Worm (Caenorhabditis elegans): ENCODE data around the gene C49G7.7.

Gene C49G7.7

DNA sequence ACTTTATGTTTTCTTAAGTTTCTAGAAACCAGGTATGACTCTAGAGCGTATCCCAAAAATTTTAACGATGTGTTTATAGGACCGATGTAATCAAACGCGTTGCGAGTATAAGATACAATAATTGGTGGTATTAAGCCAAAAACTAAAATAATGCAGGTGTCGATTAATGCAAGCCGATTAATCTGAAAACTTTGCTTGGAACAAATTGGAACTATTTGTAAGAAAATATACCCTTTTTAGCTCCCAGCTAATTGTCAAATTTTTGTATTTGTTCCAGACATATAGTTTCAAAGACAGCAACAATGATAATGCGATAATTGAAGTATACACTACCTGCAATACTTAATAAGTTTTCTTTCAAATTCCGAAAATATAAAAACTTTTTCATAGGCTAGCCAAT, 47.0 kb downstream of the C49G7.7 start, which contains the start of gene srh-211:
srh-211 (minus strand) TSS at position 101 of the 400 bp plus-strand sequence.
- no peak for TF ChIP-seq ceh-45 (GFP tag; IDR thresholded peaks at IDR 0.05)
- TF ChIP-seq hlh-8 (tag; optimal IDR thresholded peaks at IDR 0.05): no peak
- no peak for TF ChIP-seq elt-4 (tag; optimal IDR thresholded peaks at IDR 0.05)
- TF ChIP-seq ceh-31 (tag; optimal IDR thresholded peaks at IDR 0.05): no peak
- no peak for TF ChIP-seq pha-4 (tag; optimal IDR thresholded peaks at IDR 0.05)
- TF ChIP-seq gmeb-2 (tag; optimal IDR thresholded peaks at IDR 0.05): no peak
- no peak for TF ChIP-seq tbx-7 (tag; optimal IDR thresholded peaks at IDR 0.05)
- TF ChIP-seq tbx-2 (tag; optimal IDR thresholded peaks at IDR 0.05): no peak
- TF ChIP-seq unc-3 (GFP tag; conservative IDR thresholded peaks at IDR 0.05): no peak
- no peak for TF ChIP-seq unc-3 (tag; optimal IDR thresholded peaks at IDR 0.05)
- no peak for TF ChIP-seq K09A11.1 (tag; optimal IDR thresholded peaks at IDR 0.05; ENCODE audit: insufficient read depth)
- TF ChIP-seq hlh-15 (tag; optimal IDR thresholded peaks at IDR 0.05): no peak
- no peak for TF ChIP-seq zip-5 (tag; optimal IDR thresholded peaks at IDR 0.05)
- no peak for TF ChIP-seq K02D7.2 (tag; optimal IDR thresholded peaks at IDR 0.05)
- TF ChIP-seq ceh-48 (tag; optimal IDR thresholded peaks at IDR 0.05): no peak
- no peak for TF ChIP-seq ceh-19 (GFP tag; optimal IDR thresholded peaks at IDR 0.05)
- TF ChIP-seq ceh-24 (tag; optimal IDR thresholded peaks at IDR 0.05): no peak
- TF ChIP-seq rnt-1 (tag; optimal IDR thresholded peaks at IDR 0.05): no peak

DNA sequence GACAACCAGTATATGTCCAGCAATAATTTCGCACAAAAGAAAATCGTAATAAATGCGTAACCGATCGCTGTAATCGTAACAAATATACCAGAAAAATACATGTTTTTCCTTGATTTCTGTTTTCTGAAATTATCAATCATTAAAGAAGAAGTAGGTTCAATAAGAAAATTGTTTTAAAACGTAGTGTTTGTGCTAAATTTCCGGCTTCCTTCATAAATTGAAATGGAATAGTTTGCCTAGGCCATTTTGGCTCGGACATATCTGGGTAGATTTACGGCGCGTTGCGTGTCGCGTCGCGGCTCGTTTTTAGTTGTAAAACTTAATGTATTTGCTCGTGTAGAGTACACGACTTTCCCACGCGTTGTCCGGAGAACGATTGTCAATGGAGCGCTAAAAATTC, 48.7 kb downstream of the C49G7.7 start, which contains the start of gene F38H12.5:
F38H12.5 (minus strand) TSS at position 101 of the 400 bp plus-strand sequence.
- no peak for TF ChIP-seq npax-4 (tag; optimal IDR thresholded peaks at IDR 0.05)
- TF ChIP-seq ceh-18 (tag; optimal IDR thresholded peaks at IDR 0.05): no peak
- no peak for TF ChIP-seq zip-5 (tag; optimal IDR thresholded peaks at IDR 0.05)
- TF ChIP-seq sdc-2 (tag; optimal IDR thresholded peaks at IDR 0.05): no peak
- TF ChIP-seq tbx-7 (tag; optimal IDR thresholded peaks at IDR 0.05): no peak
- no peak for TF ChIP-seq fax-1 (tag; optimal IDR thresholded peaks at IDR 0.05)
- no peak for TF ChIP-seq elt-4 (tag; optimal IDR thresholded peaks at IDR 0.05)

Data from whole organism, late embryonic.